Fruit fly (Drosophila melanogaster) whole organism, prepupa: ENCODE results near the gene CG17726.

ENCODE experiments used
- CG6854 ChIP-seq: fragments of 200-800 bp; sonication (Bioruptor generic); optimal IDR thresholded peaks from 2 replicates; lab custom pipeline; 2017; ENCODE audit warnings: missing biosample characterization, mild to moderate bottlenecking, missing genetic modification characterization
- topi ChIP-seq: fragments of 200-800 bp; sonication (Bioruptor generic); optimal IDR thresholded peaks from 3 replicates; lab custom pipeline; 2016; ENCODE audit warnings: missing biosample characterization, missing genetic modification characterization

DNA sequence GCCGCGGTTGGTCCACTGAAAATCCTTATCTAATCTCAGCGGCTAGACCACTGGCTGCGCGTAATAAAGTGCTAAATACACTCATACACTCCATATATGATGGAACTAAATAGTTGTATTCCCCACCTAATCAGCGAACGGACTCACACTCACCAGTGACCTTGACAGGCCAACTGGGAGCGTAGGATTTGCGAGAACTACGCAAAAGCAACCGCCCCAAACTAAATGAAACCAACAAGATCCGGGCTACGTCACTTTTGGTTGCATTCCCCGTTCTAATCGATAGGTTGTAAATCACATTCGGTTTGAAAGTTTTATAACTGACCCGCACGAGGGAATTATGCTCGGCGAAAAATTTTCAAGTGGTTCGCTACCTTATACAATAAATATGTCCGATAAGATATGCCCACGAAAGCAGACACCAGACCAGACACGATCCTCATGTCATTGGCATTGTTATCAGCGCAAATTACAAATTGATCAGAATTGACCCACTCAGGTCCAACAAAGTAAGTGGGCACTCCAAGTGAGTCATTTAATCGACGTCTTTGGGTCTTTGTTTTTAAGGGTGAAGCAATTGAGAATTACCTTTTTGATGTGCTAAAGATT lies 27.2 kb upstream of the CG17726 start:
- TF ChIP-seq topi = no peak
- TF ChIP-seq CG6854 (GFP tag; lab: Kevin White, UChicago) = no peak
